Worm (Caenorhabditis elegans): ENCODE data around the gene F13B12.7.

ce11 chrIV:10420440-10420839, 23.2 kb upstream of the F13B12.7 start:
- TF ChIP-seq rbr-2 (tag; optimal IDR thresholded peaks at IDR 0.05) (no peak), pqm-1 (tag; optimal IDR thresholded peaks at IDR 0.05) (peak; percentile 14), aly-2 (tag; optimal IDR thresholded peaks at IDR 0.05) (no peak), nhr-11 (tag; optimal IDR thresholded peaks at IDR 0.05) (no peak), mdl-1 (tag; optimal IDR thresholded peaks at IDR 0.05) (no peak), nhr-111 (GFP tag; optimal IDR thresholded peaks at IDR 0.05) (no peak), mep-1 (tag; optimal IDR thresholded peaks at IDR 0.05) (no peak), dpl-1 (GFP tag; optimal IDR thresholded peaks at IDR 0.05) (no peak), set-16 (GFP tag; IDR thresholded peaks at IDR 0.05) (no peak), R02D3.7 (tag; optimal IDR thresholded peaks at IDR 0.05) (no peak), snpc-4 (tag; optimal IDR thresholded peaks at IDR 0.05) (no peak), nhr-28 (tag; optimal IDR thresholded peaks at IDR 0.05) (peak; percentile 67), ama-1 (optimal IDR thresholded peaks at IDR 0.05) (no peak)

Data from whole organism, L4 larva.